Fruit fly (Drosophila melanogaster) whole organism, adult: ENCODE results near the gene Ir92a.
A peak's percentile ranks its signal among the peaks of the same experiment; 100 is the strongest.

Experiments
- CG1620 ChIP-seq: fragments of 200-800 bp; sonication (Bioruptor generic); optimal IDR thresholded peaks from 2 replicates; lab custom pipeline; 2016; ENCODE audit warnings: missing biosample characterization, missing genetic modification characterization
- CG33017 ChIP-seq: fragments of 200-800 bp; sonication (Bioruptor generic); optimal IDR thresholded peaks from 2 replicates; lab custom pipeline; 2018; ENCODE audit warnings: missing biosample characterization, mild to moderate bottlenecking, missing genetic modification characterization, moderate library complexity
- CG7045 ChIP-seq: fragments of 200-800 bp; sonication (Bioruptor generic); optimal IDR thresholded peaks from 2 replicates; lab custom pipeline; 2017; ENCODE audit warnings: missing biosample characterization, mild to moderate bottlenecking, missing genetic modification characterization
- Crg-1 ChIP-seq: fragments of 200-800 bp; sonication (Bioruptor generic); optimal IDR thresholded peaks from 2 replicates; lab custom pipeline; 2016; ENCODE audit warnings: missing biosample characterization, missing genetic modification characterization
- bab1 ChIP-seq: fragments of 200-800 bp; sonication (Bioruptor generic); optimal IDR thresholded peaks from 3 replicates; lab custom pipeline; 2019; ENCODE audit warnings: missing biosample characterization, mild to moderate bottlenecking, missing genetic modification characterization, moderate library complexity
- cic ChIP-seq: fragments of 200-800 bp; sonication (Bioruptor generic); optimal IDR thresholded peaks from 2 replicates; lab custom pipeline; 2017; ENCODE audit warnings: missing biosample characterization, mild to moderate bottlenecking, missing genetic modification characterization, moderate library complexity

DNA sequence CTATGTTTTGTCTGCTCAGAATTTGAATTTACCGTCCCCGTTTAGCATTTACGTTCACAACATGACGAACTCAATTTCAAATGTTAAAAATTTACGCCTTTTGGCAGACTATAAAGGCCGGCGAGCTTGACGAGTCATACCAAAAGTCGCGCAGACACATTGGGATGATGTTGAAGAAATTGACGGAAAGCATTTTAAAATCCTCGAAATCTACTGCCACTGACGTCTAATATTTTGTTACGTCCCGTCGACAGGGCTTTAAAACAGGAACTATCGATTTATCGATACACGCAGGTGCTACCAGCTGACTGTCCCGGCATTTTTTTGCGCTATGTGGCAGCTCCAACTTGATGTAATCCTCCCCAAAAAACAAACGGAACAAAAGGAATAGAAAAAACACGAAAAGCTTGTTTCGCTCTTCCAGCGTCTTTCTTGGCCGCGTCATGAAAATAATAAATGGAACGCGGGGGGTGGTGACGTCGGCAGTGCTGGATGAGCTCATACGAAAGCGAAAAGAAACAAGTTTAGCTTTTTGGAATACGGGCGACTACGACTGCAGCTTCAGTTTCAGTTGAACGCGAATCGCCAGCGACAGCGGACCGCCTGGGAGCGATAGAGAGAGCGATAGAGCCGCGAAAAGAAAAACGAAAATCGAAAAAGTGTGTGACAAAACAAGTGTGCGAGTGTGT, 29.7 kb upstream of the Ir92a start, which contains the start of gene Orp8:
- TF ChIP-seq CG7045 (GFP tag; lab: Kevin White, UChicago) (peak; percentile 56), CG33017 (tag; lab: Kevin White, UChicago) (peak; percentile 76), Crg-1 (GFP tag; lab: Kevin White, UChicago) (no peak), CG1620 (GFP tag; lab: Kevin White, UChicago) (peak; percentile 39), bab1 (GFP tag; lab: Kevin White, UChicago) (peak; percentile 85), cic (GFP tag; lab: Kevin White, UChicago) (peak; percentile 92)
